Fruit fly (Drosophila melanogaster) whole organism, prepupa: ENCODE results near the gene ppk17.

Experiments
- CG6276 ChIP-seq: fragments of 200-800 bp; sonication (Bioruptor generic); optimal IDR thresholded peaks from 2 replicates; lab custom pipeline; 2017; ENCODE audit warnings: missing biosample characterization, mild to moderate bottlenecking, missing genetic modification characterization
- spab ChIP-seq: fragments of 200-800 bp; sonication (Bioruptor generic); optimal IDR thresholded peaks from 2 replicates; lab custom pipeline; 2017; ENCODE audit warnings: missing biosample characterization, mild to moderate bottlenecking, missing genetic modification characterization, missing genetic modification reagents

dm6 chr2L:16732338-16732892, 27.9 kb downstream of the ppk17 start, which contains the start of gene Nubp1:
- TF ChIP-seq CG6276, result no peak
- no peak for TF ChIP-seq spab (GFP tag; lab: Kevin White, UChicago)
